Fruit fly (Drosophila melanogaster) whole organism: ENCODE results near the gene qtc.

Experiments used
- CG8478 ChIP-seq: fragments of >200 bp; optimal IDR thresholded peaks from 2 replicates; lab custom pipeline; 2018; ENCODE audit warnings: inconsistent platforms
- Dll ChIP-seq: fragments of >200 bp; optimal IDR thresholded peaks from 2 replicates; lab custom pipeline; 2017

DNA sequence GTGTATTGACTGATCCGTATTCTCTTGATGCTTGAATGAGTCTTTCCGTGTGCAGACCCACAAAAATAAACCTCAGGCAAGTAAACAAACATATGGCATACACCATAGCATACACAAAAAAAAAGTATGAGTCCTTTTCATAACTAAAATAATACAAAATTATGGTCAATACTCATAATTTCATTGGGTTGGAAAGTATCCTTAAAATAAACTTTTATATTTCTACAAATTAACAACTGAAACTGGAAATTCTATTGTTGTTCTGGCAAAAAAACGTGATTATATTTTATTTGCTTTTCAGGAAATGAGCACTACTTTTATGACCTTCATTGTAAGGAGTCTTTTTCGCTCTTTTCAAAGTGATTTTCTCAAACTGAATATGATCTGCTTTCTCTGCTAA lies 18.5 kb upstream of the qtc start:
- TF ChIP-seq CG8478 (lab: Kevin White, UChicago) = no peak
- no peak for TF ChIP-seq Dll (lab: Kevin White, UChicago)
